Worm (Caenorhabditis elegans) whole organism, L4 larva: ENCODE data around the gene F22F1.2.

Source experiments
- F37D6.2 ChIP-seq: sonication (generic microtip); optimal IDR thresholded peaks from 2 replicates; lab custom pipeline; 2016; ENCODE audit warnings: mild to moderate bottlenecking, missing genetic modification characterization, missing compliant biosample characterization
- F44E2.7 ChIP-seq: fragments of 200-800 bp; sonication (Bioruptor generic); IDR thresholded peaks from 2 replicates; pipeline ENCODE4 v2.1.2; 2022; ENCODE audit warnings: missing genetic modification characterization, missing compliant biosample characterization
- R02D3.7 ChIP-seq: fragments of 150-350 bp; sonication (generic microtip); optimal IDR thresholded peaks from 3 replicates; lab custom pipeline; 2014; ENCODE audit warnings: missing biosample characterization, missing genetic modification characterization
- T20F7.1 ChIP-seq: fragments of 200-800 bp; sonication (Bioruptor generic); optimal IDR thresholded peaks from 2 replicates; lab custom pipeline; 2018; ENCODE audit warnings: mild to moderate bottlenecking, missing genetic modification characterization, missing compliant biosample characterization
- T26A8.4 ChIP-seq: fragments of 200-800 bp; sonication (Bioruptor generic); IDR thresholded peaks from 2 replicates; pipeline ENCODE4 v1.3.6; 2022; ENCODE audit warnings: missing genetic modification characterization, missing compliant biosample characterization
- Y105C5A.15 ChIP-seq: fragments of 200-800 bp; sonication (Bioruptor generic); IDR thresholded peaks from 2 replicates; pipeline ENCODE4 v1.3.6; 2022; ENCODE audit warnings: missing genetic modification characterization, missing compliant biosample characterization
- ZK337.2 ChIP-seq: fragments of 200-800 bp; sonication (Bioruptor generic); IDR thresholded peaks from 2 replicates; pipeline ENCODE4 v1.3.6; 2022; ENCODE audit warnings: missing genetic modification reagents, missing genetic modification characterization, missing compliant biosample characterization
- aly-2 ChIP-seq: sonication (generic microtip); optimal IDR thresholded peaks from 2 replicates; lab custom pipeline; 2018; ENCODE audit warnings: missing biosample characterization, missing genetic modification characterization
- ama-1 ChIP-seq: fragments of 150-350 bp; optimal IDR thresholded peaks from 2 replicates; lab custom pipeline; 2014; ENCODE audit warnings: inconsistent platforms, mixed read lengths
- attf-4 ChIP-seq: sonication (generic microtip); optimal IDR thresholded peaks from 3 replicates; lab custom pipeline; 2017; ENCODE audit warnings: missing biosample characterization, missing genetic modification characterization
- ceh-28 ChIP-seq: fragments of 150-350 bp; optimal IDR thresholded peaks from 2 replicates; lab custom pipeline; 2014; ENCODE audit warnings: missing biosample characterization, missing genetic modification reagents, missing genetic modification characterization
- ceh-44 ChIP-seq: fragments of 200-800 bp; sonication (Bioruptor generic); IDR thresholded peaks from 2 replicates; pipeline ENCODE4 v1.3.6; 2022; ENCODE audit warnings: missing genetic modification reagents, missing genetic modification characterization, missing compliant biosample characterization
- ceh-62 ChIP-seq: sonication (generic microtip); optimal IDR thresholded peaks from 2 replicates; lab custom pipeline; 2017; ENCODE audit warnings: missing biosample characterization, missing genetic modification characterization
- cey-2 ChIP-seq: sonication (generic microtip); optimal IDR thresholded peaks from 3 replicates; lab custom pipeline; 2017; ENCODE audit warnings: missing genetic modification characterization, mild to moderate bottlenecking, missing compliant biosample characterization, antibody characterized with exemption, borderline replicate concordance; ENCODE audit not compliant: insufficient read depth
- ctbp-1 ChIP-seq: fragments of 200-800 bp; sonication (Bioruptor generic); IDR thresholded peaks from 2 replicates; pipeline ENCODE4 v1.3.6; 2022; ENCODE audit warnings: missing genetic modification reagents, missing genetic modification characterization, missing compliant biosample characterization
- daf-16 ChIP-seq, 3 experiments: sonication (generic microtip); optimal IDR thresholded peaks; 2 replicates each; lab custom pipeline; 2016 to 2017; ENCODE audit warnings: missing genetic modification characterization in 3 of 3, missing genetic modification reagents in 3 of 3, mild to moderate bottlenecking in 2 of 3, missing compliant biosample characterization in 2 of 3, missing biosample characterization in 1 of 3, moderate library complexity in 1 of 3
- daf-19 ChIP-seq: fragments of 200-800 bp; sonication (Bioruptor generic); conservative IDR thresholded peaks from 2 replicates; pipeline ENCODE4 v1.3.6; 2022; ENCODE audit warnings: missing genetic modification characterization, missing compliant biosample characterization
- dmd-6 ChIP-seq: fragments of 200-800 bp; sonication (Bioruptor generic); IDR thresholded peaks from 2 replicates; pipeline ENCODE4 v1.3.6; 2022; ENCODE audit warnings: missing genetic modification reagents, missing genetic modification characterization, missing compliant biosample characterization
- dmd-9 ChIP-seq: fragments of 200-800 bp; sonication (Bioruptor generic); IDR thresholded peaks from 2 replicates; pipeline ENCODE4 v1.3.6; 2022; ENCODE audit warnings: missing genetic modification reagents, missing genetic modification characterization, missing compliant biosample characterization
- dpl-1 ChIP-seq: fragments of 150-350 bp; optimal IDR thresholded peaks from 2 replicates; lab custom pipeline; 2014; ENCODE audit warnings: missing biosample characterization, missing genetic modification reagents, missing genetic modification characterization
- egl-43 ChIP-seq: fragments of 200-800 bp; sonication (Bioruptor generic); IDR thresholded peaks from 2 replicates; pipeline ENCODE4 v1.3.6; 2022; ENCODE audit warnings: missing genetic modification reagents, missing genetic modification characterization, missing compliant biosample characterization
- fkh-10 ChIP-seq: fragments of 150-350 bp; optimal IDR thresholded peaks from 2 replicates; lab custom pipeline; 2014; ENCODE audit warnings: missing biosample characterization, missing genetic modification reagents, missing genetic modification characterization
- gei-8 ChIP-seq: fragments of 200-800 bp; sonication (Bioruptor generic); optimal IDR thresholded peaks from 2 replicates; lab custom pipeline; 2018; ENCODE audit warnings: mild to moderate bottlenecking, missing genetic modification characterization, missing compliant biosample characterization
- hlh-11 ChIP-seq: fragments of 200-800 bp; sonication (Bioruptor generic); optimal IDR thresholded peaks from 2 replicates; lab custom pipeline; 2018; ENCODE audit warnings: mild to moderate bottlenecking, missing genetic modification characterization, missing compliant biosample characterization
- hlh-30 ChIP-seq: sonication (generic microtip); optimal IDR thresholded peaks from 2 replicates; lab custom pipeline; 2017; ENCODE audit warnings: antibody characterized with exemption, mild to moderate bottlenecking, missing genetic modification characterization, missing compliant biosample characterization; ENCODE audit not compliant: insufficient read depth
- hmg-1.1 ChIP-seq: fragments of 200-800 bp; sonication (Bioruptor generic); IDR thresholded peaks from 2 replicates; pipeline ENCODE4 v1.3.6; 2022; ENCODE audit warnings: missing genetic modification reagents, missing genetic modification characterization, missing compliant biosample characterization
- jun-1 ChIP-seq: fragments of 150-350 bp; optimal IDR thresholded peaks from 2 replicates; lab custom pipeline; 2014; ENCODE audit warnings: missing biosample characterization, missing genetic modification reagents, missing genetic modification characterization
- lim-7 ChIP-seq: fragments of 200-800 bp; sonication (Bioruptor generic); IDR thresholded peaks from 2 replicates; pipeline ENCODE4 v1.3.6; 2022; ENCODE audit warnings: missing genetic modification characterization, missing compliant biosample characterization
- lin-13 ChIP-seq: fragments of 150-350 bp; optimal IDR thresholded peaks from 2 replicates; lab custom pipeline; 2014; ENCODE audit warnings: missing biosample characterization, missing genetic modification reagents, missing genetic modification characterization
- lin-15B ChIP-seq: fragments of 150-350 bp; sonication (generic microtip); optimal IDR thresholded peaks from 3 replicates; lab custom pipeline; 2014; ENCODE audit warnings: missing biosample characterization, missing genetic modification characterization
- madf-5 ChIP-seq, 2 experiments: fragments of 200-800 bp; sonication (Bioruptor generic); IDR thresholded peaks; 2 replicates each; pipeline ENCODE4 v1.3.6; 2022; ENCODE audit warnings: missing compliant biosample characterization in 2 of 2, missing genetic modification characterization in 2 of 2
- madf-9 ChIP-seq: fragments of 200-800 bp; sonication (Bioruptor generic); conservative IDR thresholded peaks from 2 replicates; pipeline ENCODE4 v1.3.6; 2022; ENCODE audit warnings: missing genetic modification reagents, missing genetic modification characterization, missing compliant biosample characterization
- mes-2 ChIP-seq: sonication (generic microtip); optimal IDR thresholded peaks from 2 replicates; lab custom pipeline; 2016; ENCODE audit warnings: missing genotype, mild to moderate bottlenecking, missing genetic modification characterization, missing compliant biosample characterization; ENCODE audit not compliant: poor library complexity, severe bottlenecking
- mxl-2 ChIP-seq: fragments of 200-800 bp; sonication (Bioruptor generic); conservative IDR thresholded peaks from 2 replicates; pipeline ENCODE4 v1.3.6; 2022; ENCODE audit warnings: missing genetic modification reagents, missing genetic modification characterization, missing compliant biosample characterization
- mxl-3 ChIP-seq: fragments of 200-800 bp; sonication (Bioruptor generic); optimal IDR thresholded peaks from 2 replicates; lab custom pipeline; 2018; ENCODE audit warnings: mild to moderate bottlenecking, missing genetic modification characterization, missing compliant biosample characterization
- nhr-102 ChIP-seq: sonication (generic microtip); optimal IDR thresholded peaks from 2 replicates; lab custom pipeline; 2016; ENCODE audit warnings: mild to moderate bottlenecking, missing genetic modification characterization, moderate library complexity, missing compliant biosample characterization
- nhr-237 ChIP-seq: sonication (generic microtip); optimal IDR thresholded peaks from 2 replicates; lab custom pipeline; 2017; ENCODE audit warnings: missing biosample characterization, missing genetic modification characterization
- nhr-28 ChIP-seq: fragments of 150-350 bp; optimal IDR thresholded peaks from 2 replicates; lab custom pipeline; 2014; ENCODE audit warnings: missing biosample characterization, missing genetic modification characterization
- nhr-41 ChIP-seq: fragments of 200-800 bp; sonication (Bioruptor generic); IDR thresholded peaks from 2 replicates; pipeline ENCODE4 v1.3.6; 2022; ENCODE audit warnings: missing genetic modification reagents, missing genetic modification characterization, missing compliant biosample characterization
- nhr-42 ChIP-seq: fragments of 200-800 bp; sonication (Bioruptor generic); IDR thresholded peaks from 2 replicates; pipeline ENCODE4 v1.3.6; 2022; ENCODE audit warnings: missing genetic modification characterization, missing compliant biosample characterization
- nhr-77 ChIP-seq: fragments of 150-350 bp; optimal IDR thresholded peaks from 2 replicates; lab custom pipeline; 2014; ENCODE audit warnings: missing biosample characterization, missing genetic modification characterization
- pha-4 ChIP-seq, 2 experiments: fragments of 150-350 bp in 1 of 2; fragments of 200-800 bp in 1 of 2; sonication (Bioruptor generic) in 1 of 2; IDR thresholded peaks in 1 of 2; optimal IDR thresholded peaks in 1 of 2; 2 replicates each; pipeline versions ENCODE4 v1.3.6 to Lab custom; 2014 to 2022; ENCODE audit warnings: missing genetic modification characterization in 2 of 2, missing genetic modification reagents in 2 of 2, missing biosample characterization in 1 of 2, missing compliant biosample characterization in 1 of 2
- rbr-2 ChIP-seq: sonication (generic microtip); optimal IDR thresholded peaks from 2 replicates; lab custom pipeline; 2016; ENCODE audit warnings: missing genotype, missing genetic modification characterization, missing compliant biosample characterization
- set-16 ChIP-seq: fragments of 200-800 bp; sonication (Bioruptor generic); IDR thresholded peaks from 2 replicates; pipeline ENCODE4 v1.3.6; 2022; ENCODE audit warnings: missing genetic modification reagents, missing genetic modification characterization, missing compliant biosample characterization
- snpc-4 ChIP-seq: fragments of 150-350 bp; optimal IDR thresholded peaks from 2 replicates; lab custom pipeline; 2014; ENCODE audit warnings: missing biosample characterization, missing genetic modification characterization
- unc-130 ChIP-seq: sonication (generic microtip); optimal IDR thresholded peaks from 2 replicates; lab custom pipeline; 2016; ENCODE audit warnings: missing genetic modification reagents, missing genetic modification characterization, missing compliant biosample characterization
- unc-39 ChIP-seq: sonication (generic microtip); optimal IDR thresholded peaks from 2 replicates; lab custom pipeline; 2017; ENCODE audit warnings: missing biosample characterization, missing genetic modification characterization
- zag-1 ChIP-seq: fragments of 150-350 bp; optimal IDR thresholded peaks from 2 replicates; lab custom pipeline; 2014; ENCODE audit warnings: missing biosample characterization, missing genetic modification characterization
- zip-11 ChIP-seq: fragments of 200-800 bp; sonication (Bioruptor generic); IDR thresholded peaks from 2 replicates; pipeline ENCODE4 v1.3.6; 2022; ENCODE audit warnings: missing genetic modification characterization, missing compliant biosample characterization
- zip-2 ChIP-seq: fragments of 150-350 bp; optimal IDR thresholded peaks from 2 replicates; lab custom pipeline; 2014; ENCODE audit warnings: missing biosample characterization, missing genetic modification characterization
- ztf-11 ChIP-seq: fragments of 150-350 bp; optimal IDR thresholded peaks from 2 replicates; lab custom pipeline; 2014; ENCODE audit warnings: missing biosample characterization, missing genetic modification characterization
- ztf-7 ChIP-seq: fragments of 150-350 bp; optimal IDR thresholded peaks from 2 replicates; lab custom pipeline; 2014; ENCODE audit warnings: missing biosample characterization, missing genetic modification characterization

The F22F1.2 gene

ce11 chrX:8109531-8109930 is 41.0 kb downstream of the F22F1.2 start:
- TF ChIP-seq hlh-30 (tag; lab: Kevin White, UChicago) (peak; percentile 8), rbr-2 (tag; lab: Kevin White, UChicago) (peak; percentile 8), daf-16 (GFP tag; optimal IDR thresholded peaks at IDR 0.05; lab: Kevin White, UChicago) (no peak), daf-16 (tag; optimal IDR thresholded peaks at IDR 0.05; lab: Kevin White, UChicago) (peak; percentile 54), R02D3.7 (tag; lab: Kevin White, UChicago) (no peak), zip-2 (peak; percentile 18), unc-130 (no peak), ama-1 (lab: Kevin White, UChicago) (no peak), ztf-11 (no peak), madf-5 (GFP tag; IDR thresholded peaks at IDR 0.05; lab: Robert Waterston, UW) (no peak), F44E2.7 (no peak), F37D6.2 (tag; lab: Kevin White, UChicago) (no peak), nhr-237 (tag; lab: Kevin White, UChicago) (no peak), nhr-102 (tag; lab: Kevin White, UChicago) (no peak), madf-9 (GFP tag; lab: Robert Waterston, UW) (no peak), nhr-28 (tag; lab: Kevin White, UChicago) (no peak), lin-15B (tag; lab: Kevin White, UChicago) (no peak), nhr-41 (GFP tag; lab: Robert Waterston, UW) (no peak), T20F7.1 (GFP tag; lab: Kevin White, UChicago) (no peak), daf-19 (GFP tag; lab: Robert Waterston, UW) (no peak), mxl-3 (GFP tag; lab: Kevin White, UChicago) (no peak), lin-13 (GFP tag; lab: Kevin White, UChicago) (no peak), T26A8.4 (GFP tag; lab: Robert Waterston, UW) (0 out of 2 replicates have a peak, but pooled peaks have one; percentile 51), hlh-11 (tag; lab: Kevin White, UChicago) (peak; percentile 57), ceh-28 (tag; lab: Kevin White, UChicago) (no peak), ctbp-1 (0 out of 2 replicates have a peak, but pooled peaks have one; percentile 19), egl-43 (GFP tag; lab: Robert Waterston, UW) (no peak), lim-7 (GFP tag; lab: Robert Waterston, UW) (no peak), dpl-1 (GFP tag; lab: Kevin White, UChicago) (peak; percentile 55), cey-2 (tag; lab: Kevin White, UChicago) (no peak), set-16 (GFP tag; lab: Robert Waterston, UW) (no peak), aly-2 (tag; lab: Kevin White, UChicago) (no peak), hmg-1.1 (GFP tag; lab: Robert Waterston, UW) (peak; percentile 70), zip-11 (GFP tag; lab: Robert Waterston, UW) (no peak), nhr-77 (tag; lab: Kevin White, UChicago) (peak; percentile 26), mxl-2 (GFP tag; lab: Robert Waterston, UW) (no peak), snpc-4 (no peak), pha-4 (GFP tag; IDR thresholded peaks at IDR 0.05; lab: Robert Waterston, UW) (no peak), pha-4 (tag; optimal IDR thresholded peaks at IDR 0.05; lab: Kevin White, UChicago) (peak; percentile 1), unc-39 (tag; lab: Kevin White, UChicago) (no peak), jun-1 (tag; lab: Kevin White, UChicago) (no peak), gei-8 (GFP tag; lab: Kevin White, UChicago) (no peak), zag-1 (tag; lab: Kevin White, UChicago) (no peak), dmd-9 (GFP tag; lab: Robert Waterston, UW) (no peak), mes-2 (tag; lab: Kevin White, UChicago) (peak; percentile 71), dmd-6 (GFP tag; lab: Robert Waterston, UW) (no peak), fkh-10 (GFP tag; lab: Kevin White, UChicago) (no peak), Y105C5A.15 (no peak), nhr-42 (GFP tag; lab: Robert Waterston, UW) (no peak), ZK337.2 (GFP tag; lab: Robert Waterston, UW) (no peak), ztf-7 (tag; lab: Kevin White, UChicago) (no peak), ceh-44 (GFP tag; lab: Robert Waterston, UW) (no peak), ceh-62 (tag; lab: Kevin White, UChicago) (no peak), attf-4 (tag; lab: Kevin White, UChicago) (no peak)
